Fruit fly (Drosophila melanogaster): ENCODE data around the gene CG31717.

The CG31717 gene

DNA sequence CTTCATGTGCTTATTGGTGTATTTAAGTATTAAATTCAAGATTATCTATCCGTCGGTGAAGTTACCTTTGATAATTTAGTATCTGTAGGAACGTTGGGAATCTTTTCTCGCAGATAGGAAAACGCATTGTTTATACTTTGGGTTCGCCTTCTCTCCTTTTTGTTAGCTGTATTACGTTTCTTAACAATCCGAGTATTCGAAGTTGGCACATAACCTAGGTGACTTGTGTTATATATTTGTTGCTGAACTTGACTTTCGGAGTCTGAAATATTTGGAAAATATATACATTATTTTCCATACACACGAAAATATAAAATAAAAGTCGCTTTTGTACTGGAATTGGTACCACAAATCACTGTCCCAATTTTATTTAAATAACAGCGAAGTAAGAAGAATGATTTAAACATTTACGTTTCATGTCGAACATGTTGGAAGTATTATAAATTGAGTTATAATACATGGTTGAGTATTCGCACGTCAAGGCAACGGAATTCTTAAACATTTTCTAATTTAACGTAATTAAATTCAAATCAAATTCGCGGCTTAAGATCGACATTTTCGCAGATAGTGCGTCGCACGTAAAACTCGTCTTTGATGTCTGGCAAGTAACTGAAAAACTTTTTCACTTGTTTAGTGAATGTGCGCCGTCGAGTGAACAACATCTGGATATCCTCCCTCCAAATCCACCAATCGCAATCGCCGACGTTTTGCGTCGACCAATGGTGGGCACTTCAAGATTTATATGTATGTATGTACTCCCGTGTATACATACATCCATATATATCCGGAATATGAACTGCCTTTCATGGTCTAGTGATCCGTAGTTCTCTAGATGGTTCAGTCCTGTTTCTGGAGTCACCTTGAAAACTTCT, 44.5 kb downstream of the CG31717 start, which contains the start of gene Hand:
Hand (minus strand) TSS at position 588 of the 872 bp plus-strand sequence.
- TF ChIP-seq noc (tag; optimal IDR thresholded peaks at IDR 0.05): no peak

DNA sequence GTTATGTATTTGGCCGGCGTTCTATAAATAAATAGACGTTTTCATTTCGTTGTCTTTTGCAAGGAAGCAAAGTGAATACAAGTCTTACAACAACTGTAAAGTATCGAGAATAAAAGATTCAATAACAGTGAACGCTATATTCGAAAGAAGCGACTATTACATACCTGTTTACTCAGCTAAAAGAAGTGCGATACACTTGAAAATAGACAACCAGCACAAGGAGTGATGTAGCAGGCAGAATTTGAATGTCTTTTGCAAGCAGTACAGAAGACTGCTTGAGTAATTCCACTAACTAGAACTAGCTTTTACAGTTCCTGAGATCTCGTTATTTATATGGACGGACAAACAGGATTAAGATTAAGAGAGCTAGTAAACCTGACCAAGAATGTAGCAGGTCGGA, 47.8 kb downstream of the CG31717 start:
- no peak for TF ChIP-seq noc (tag; optimal IDR thresholded peaks at IDR 0.05)

DNA sequence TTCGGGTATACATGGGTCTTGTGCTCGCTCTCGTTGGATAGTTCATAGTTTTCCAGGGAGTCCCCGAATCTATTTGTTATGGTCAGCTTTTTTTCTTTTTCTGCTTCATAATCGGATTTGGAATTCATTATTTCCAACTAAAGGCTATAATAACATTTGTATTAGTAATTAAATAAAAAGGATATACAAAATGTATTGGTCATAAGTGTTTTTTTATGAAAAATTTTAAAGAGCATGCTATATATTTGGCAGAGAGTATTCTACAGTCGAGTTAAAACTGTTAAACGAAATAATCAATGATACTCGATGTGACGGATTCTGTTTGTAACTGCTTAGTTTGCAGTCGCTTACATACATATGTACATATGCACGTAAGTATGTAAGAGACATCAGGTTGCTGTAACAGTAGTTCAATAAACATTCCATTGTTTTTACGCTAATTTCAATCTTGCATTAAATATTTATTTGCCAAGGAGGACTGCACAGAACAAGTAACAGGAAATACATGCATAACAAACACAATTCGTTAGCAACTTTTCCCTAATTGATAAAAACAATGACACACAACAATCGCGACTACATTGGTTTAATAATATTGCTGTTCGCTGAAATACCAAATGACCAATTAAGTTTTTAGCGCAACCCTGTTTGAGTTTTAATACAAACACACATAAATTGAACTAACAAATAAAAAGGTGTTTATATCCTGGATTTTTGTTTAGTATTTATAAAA, 48.7 kb downstream of the CG31717 start:
- TF ChIP-seq noc (tag; optimal IDR thresholded peaks at IDR 0.05): no peak

DNA sequence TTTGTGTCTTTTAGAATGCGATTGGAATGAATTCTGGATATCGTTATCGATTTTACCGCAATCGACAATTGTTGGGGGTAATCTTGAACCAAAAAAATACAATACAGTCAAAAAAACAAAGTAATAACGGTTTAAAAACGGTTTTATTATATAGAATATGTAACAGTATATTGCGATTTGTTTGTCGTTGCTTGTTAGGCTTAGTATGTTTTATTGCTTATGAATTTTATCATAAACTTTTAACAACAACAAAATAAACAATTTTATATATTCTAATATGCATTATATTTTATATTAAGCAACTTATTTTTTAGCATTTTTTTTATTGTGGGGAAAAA, 49.2 kb downstream of the CG31717 start, which contains the start of gene CYLD:
CYLD (minus strand) TSS at position 38 of the 338 bp plus-strand sequence.
- no peak for TF ChIP-seq noc (tag; optimal IDR thresholded peaks at IDR 0.05)
